Worm (Caenorhabditis elegans) whole organism, young adult: ENCODE measurements around the gene M03D4.4.
A peak's percentile ranks its signal among the peaks of the same experiment; 100 is the strongest.

Experiments
- B0035.1 ChIP-seq: sonication (generic microtip); optimal IDR thresholded peaks from 2 replicates; lab custom pipeline; 2016; ENCODE audit warnings: missing genetic modification characterization, mild to moderate bottlenecking, missing compliant biosample characterization, missing genotype, missing genetic modification reagents
- F33H1.4 ChIP-seq: fragments of 200-800 bp; sonication (Bioruptor generic); IDR thresholded peaks from 2 replicates; pipeline ENCODE4 v1.3.6; 2022; ENCODE audit warnings: missing genetic modification reagents, missing genetic modification characterization, missing compliant biosample characterization
- Y53F4B.3 ChIP-seq: fragments of 200-800 bp; sonication (Bioruptor generic); IDR thresholded peaks from 2 replicates; pipeline ENCODE4 v1.3.6; 2022; ENCODE audit warnings: missing genetic modification reagents, missing genetic modification characterization, missing compliant biosample characterization
- nfya-1 ChIP-seq: sonication (generic microtip); optimal IDR thresholded peaks from 2 replicates; lab custom pipeline; 2017; ENCODE audit warnings: antibody characterized with exemption, missing compliant biosample characterization, missing genetic modification characterization, borderline replicate concordance; ENCODE audit not compliant: insufficient read depth
- pha-4 ChIP-seq: fragments of 150-350 bp; sonication (generic microtip); optimal IDR thresholded peaks from 2 replicates; lab custom pipeline; 2014; ENCODE audit warnings: missing biosample characterization, missing genetic modification reagents, missing genetic modification characterization
- sdz-38 ChIP-seq: sonication (generic microtip); optimal IDR thresholded peaks from 2 replicates; lab custom pipeline; 2016; ENCODE audit warnings: missing genotype, missing genetic modification characterization, missing compliant biosample characterization
- sea-2 ChIP-seq: fragments of 200-800 bp; sonication (Bioruptor generic); IDR thresholded peaks from 2 replicates; pipeline ENCODE4 v1.3.6; 2022; ENCODE audit warnings: missing genetic modification characterization, missing compliant biosample characterization
- snpc-4 ChIP-seq, 5 experiments: fragments of 150-350 bp in 1 of 5; sonication (generic microtip) in 4 of 5; optimal IDR thresholded peaks; 2 replicates each; lab custom pipeline; 2014 to 2018; ENCODE audit warnings: missing genetic modification characterization in 5 of 5, missing biosample characterization in 3 of 5, antibody characterized with exemption in 2 of 5, mild to moderate bottlenecking in 2 of 5, missing compliant biosample characterization in 2 of 5, missing genotype in 2 of 5, moderate library complexity in 2 of 5, missing genetic modification reagents in 1 of 5
- zim-3 ChIP-seq: sonication (generic microtip); optimal IDR thresholded peaks from 2 replicates; lab custom pipeline; 2017; ENCODE audit warnings: mild to moderate bottlenecking, missing genetic modification characterization, moderate library complexity, missing compliant biosample characterization
- ztf-22 ChIP-seq: fragments of 200-800 bp; sonication (Bioruptor generic); optimal IDR thresholded peaks from 2 replicates; lab custom pipeline; 2018; ENCODE audit warnings: mild to moderate bottlenecking, missing genetic modification characterization, moderate library complexity, missing compliant biosample characterization
- ztf-25 ChIP-seq: fragments of 200-800 bp; sonication (Bioruptor generic); IDR thresholded peaks from 2 replicates; pipeline ENCODE4 v1.3.6; 2022; ENCODE audit warnings: missing genetic modification reagents, missing genetic modification characterization, missing compliant biosample characterization
- ztf-3 ChIP-seq: fragments of 200-800 bp; sonication (Bioruptor generic); optimal IDR thresholded peaks from 2 replicates; lab custom pipeline; 2018; ENCODE audit warnings: mild to moderate bottlenecking, missing genetic modification characterization, missing compliant biosample characterization

- TF ChIP-seq Y53F4B.3 (GFP tag; lab: Robert Waterston, UW) (no peak), ztf-22 (GFP tag; lab: Kevin White, UChicago) (no peak), B0035.1 (tag; lab: Kevin White, UChicago) (no peak), snpc-4 (GFP tag; optimal IDR thresholded peaks at IDR 0.05; lab: Kevin White, UChicago) (no peak), snpc-4 (tag; optimal IDR thresholded peaks at IDR 0.05; lab: Kevin White, UChicago) (peak in 3 of 4 experiments; percentile 34 to 88 (median 56)), ztf-3 (GFP tag; lab: Kevin White, UChicago) (no peak), ztf-25 (GFP tag; lab: Robert Waterston, UW) (no peak), F33H1.4 (GFP tag; lab: Robert Waterston, UW) (no peak), sdz-38 (no peak), pha-4 (tag; lab: Kevin White, UChicago) (no peak), sea-2 (no peak), nfya-1 (no peak), zim-3 (tag; lab: Kevin White, UChicago) (no peak)
Observed at ce11 chrIV:6093477-6094314, 33.4 kb downstream of the M03D4.4 start, which contains the start of gene cpi-1.
